Fruit fly (Drosophila melanogaster): ENCODE results near the gene mrva.

mrva gene

dm6 chr3L:7319768-7320167, 8.9 kb downstream of the mrva start, which contains the start of gene CG8607:
CG8607 (plus strand) TSS chr3L:7320068.
- TF ChIP-seq dl (GFP tag; optimal IDR thresholded peaks at IDR 0.05; ENCODE audit: insufficient read depth in 1 of 2, partially characterized antibody in 2 of 2): no peak
- no peak for TF ChIP-seq Hr78 (GFP tag; optimal IDR thresholded peaks at IDR 0.05)
- TF ChIP-seq Mio (GFP tag; optimal IDR thresholded peaks at IDR 0.05): no peak
- no peak for TF ChIP-seq br (GFP tag; optimal IDR thresholded peaks at IDR 0.05)

dm6 chr3L:7314133-7314532, 14.5 kb downstream of the mrva start:
- TF ChIP-seq Rel (GFP tag; optimal IDR thresholded peaks at IDR 0.05): no peak
- TF ChIP-seq Rel (tag; optimal IDR thresholded peaks at IDR 0.05): no peak
- TF ChIP-seq pan (optimal IDR thresholded peaks at IDR 0.05): no peak
- TF ChIP-seq Abd-B (GFP tag; optimal IDR thresholded peaks at IDR 0.05): no peak
- TF ChIP-seq CrebA (GFP tag; optimal IDR thresholded peaks at IDR 0.05; ENCODE audit: borderline replicate concordance): no peak
- no peak for TF ChIP-seq psq (GFP tag; optimal IDR thresholded peaks at IDR 0.05)
- no peak for TF ChIP-seq sv (GFP tag; optimal IDR thresholded peaks at IDR 0.05)
- TF ChIP-seq foxo (GFP tag; optimal IDR thresholded peaks at IDR 0.05): no peak
- no peak for TF ChIP-seq Jra (GFP tag; optimal IDR thresholded peaks at IDR 0.05)
- TF ChIP-seq Sp1 (GFP tag; optimal IDR thresholded peaks at IDR 0.05): no peak
- TF ChIP-seq br (GFP tag; optimal IDR thresholded peaks at IDR 0.05): no peak
- no peak for TF ChIP-seq dl (GFP tag; optimal IDR thresholded peaks at IDR 0.05; ENCODE audit: insufficient read depth in 1 of 2, partially characterized antibody in 2 of 2)
- no peak for TF ChIP-seq Hnf4 (GFP tag; optimal IDR thresholded peaks at IDR 0.05)

- TF ChIP-seq jim (GFP tag; optimal IDR thresholded peaks at IDR 0.05) (no peak), foxo (GFP tag; optimal IDR thresholded peaks at IDR 0.05) (no peak), sv (GFP tag; optimal IDR thresholded peaks at IDR 0.05) (no peak), Rel (GFP tag; optimal IDR thresholded peaks at IDR 0.05) (no peak), Rel (tag; optimal IDR thresholded peaks at IDR 0.05) (no peak), dl (GFP tag; optimal IDR thresholded peaks at IDR 0.05; ENCODE audit: insufficient read depth in 1 of 2, partially characterized antibody in 2 of 2) (no peak), fru (GFP tag; optimal IDR thresholded peaks at IDR 0.05) (no peak), br (GFP tag; optimal IDR thresholded peaks at IDR 0.05) (no peak), Dif (GFP tag; optimal IDR thresholded peaks at IDR 0.05; ENCODE audit: partially characterized antibody) (no peak)
Measured at dm6 chr3L:7313559-7314132, 15.0 kb downstream of the mrva start.

- TF ChIP-seq fru (GFP tag; optimal IDR thresholded peaks at IDR 0.05) (no peak), dsf (GFP tag; optimal IDR thresholded peaks at IDR 0.05; ENCODE audit: borderline replicate concordance) (no peak), N (GFP tag; optimal IDR thresholded peaks at IDR 0.05) (no peak), Hr78 (GFP tag; optimal IDR thresholded peaks at IDR 0.05) (no peak), GATAd (GFP tag; optimal IDR thresholded peaks at IDR 0.05) (no peak), ey (GFP tag; optimal IDR thresholded peaks at IDR 0.05) (no peak), psq (GFP tag; optimal IDR thresholded peaks at IDR 0.05) (no peak), CrebA (GFP tag; optimal IDR thresholded peaks at IDR 0.05; ENCODE audit: borderline replicate concordance) (no peak), Sp1 (GFP tag; optimal IDR thresholded peaks at IDR 0.05) (no peak), sv (GFP tag; optimal IDR thresholded peaks at IDR 0.05) (no peak), Hnf4 (GFP tag; optimal IDR thresholded peaks at IDR 0.05) (no peak)
Measured at dm6 chr3L:7312754-7313153, 15.9 kb downstream of the mrva start, which contains the start of gene unc-13-4A. unc-13-4A (minus strand) TSS chr3L:7312896.

- TF ChIP-seq Sp1 (GFP tag; optimal IDR thresholded peaks at IDR 0.05) (no peak), Hnf4 (GFP tag; optimal IDR thresholded peaks at IDR 0.05) (no peak), psq (GFP tag; optimal IDR thresholded peaks at IDR 0.05) (no peak), ey (GFP tag; optimal IDR thresholded peaks at IDR 0.05) (no peak), CrebA (GFP tag; optimal IDR thresholded peaks at IDR 0.05; ENCODE audit: borderline replicate concordance) (no peak), CG9705 (GFP tag; optimal IDR thresholded peaks at IDR 0.05) (no peak), Vsx2 (GFP tag; optimal IDR thresholded peaks at IDR 0.05; ENCODE audit: partially characterized antibody) (no peak), Dif (GFP tag; optimal IDR thresholded peaks at IDR 0.05; ENCODE audit: partially characterized antibody) (no peak), dl (GFP tag; optimal IDR thresholded peaks at IDR 0.05; ENCODE audit: insufficient read depth in 1 of 2, partially characterized antibody in 2 of 2) (no peak), dsf (GFP tag; optimal IDR thresholded peaks at IDR 0.05; ENCODE audit: borderline replicate concordance) (no peak), usp (GFP tag; optimal IDR thresholded peaks at IDR 0.05) (no peak), pan (optimal IDR thresholded peaks at IDR 0.05) (no peak), fru (GFP tag; optimal IDR thresholded peaks at IDR 0.05) (no peak), sv (GFP tag; optimal IDR thresholded peaks at IDR 0.05) (no peak), Abd-B (GFP tag; optimal IDR thresholded peaks at IDR 0.05) (no peak)
Measured at dm6 chr3L:7300660-7301059, 28.0 kb downstream of the mrva start.

- no peak for TF ChIP-seq Jra (GFP tag; optimal IDR thresholded peaks at IDR 0.05)
- TF ChIP-seq Vsx2 (GFP tag; optimal IDR thresholded peaks at IDR 0.05; ENCODE audit: partially characterized antibody): no peak
- TF ChIP-seq ey (GFP tag; optimal IDR thresholded peaks at IDR 0.05): no peak
- TF ChIP-seq tai (GFP tag; optimal IDR thresholded peaks at IDR 0.05): no peak
- no peak for TF ChIP-seq lola (GFP tag; optimal IDR thresholded peaks at IDR 0.05)
- TF ChIP-seq Myc (optimal IDR thresholded peaks at IDR 0.05): no peak
- no peak for TF ChIP-seq br (GFP tag; optimal IDR thresholded peaks at IDR 0.05)
- TF ChIP-seq usp (GFP tag; optimal IDR thresholded peaks at IDR 0.05): no peak
- no peak for TF ChIP-seq CG32264 (GFP tag; optimal IDR thresholded peaks at IDR 0.05)
- TF ChIP-seq Dfd (GFP tag; optimal IDR thresholded peaks at IDR 0.05): no peak
- TF ChIP-seq GATAd (GFP tag; optimal IDR thresholded peaks at IDR 0.05): no peak
- no peak for TF ChIP-seq Mio (GFP tag; optimal IDR thresholded peaks at IDR 0.05)
- TF ChIP-seq CrebA (GFP tag; optimal IDR thresholded peaks at IDR 0.05; ENCODE audit: borderline replicate concordance): no peak
- TF ChIP-seq OdsH (GFP tag; optimal IDR thresholded peaks at IDR 0.05): no peak
Measured at dm6 chr3L:7283541-7283940, 45.1 kb downstream of the mrva start.
